Worm (Caenorhabditis elegans): Measurements from ENCODE around the gene fbxa-105.

Gene fbxa-105

ce11 chrV:7424336-7424735, 32.5 kb upstream of the fbxa-105 start, which contains the start of gene F18E3.10:
Gene F18E3.10 (minus strand): TSS chrV:7424436.
- no peak for TF ChIP-seq ztf-16 (tag; optimal IDR thresholded peaks at IDR 0.05)
- TF ChIP-seq tbx-2 (tag; optimal IDR thresholded peaks at IDR 0.05): no peak
- no peak for TF ChIP-seq ceh-19 (GFP tag; optimal IDR thresholded peaks at IDR 0.05)
- no peak for TF ChIP-seq ceh-9 (tag; optimal IDR thresholded peaks at IDR 0.05)
- no peak for TF ChIP-seq sdc-2 (tag; optimal IDR thresholded peaks at IDR 0.05)
- TF ChIP-seq C38D4.7 (GFP tag; optimal IDR thresholded peaks at IDR 0.05): no peak
- no peak for TF ChIP-seq npax-4 (tag; optimal IDR thresholded peaks at IDR 0.05)
- no peak for TF ChIP-seq che-1 (tag; optimal IDR thresholded peaks at IDR 0.05)
- TF ChIP-seq pat-9 (tag; optimal IDR thresholded peaks at IDR 0.05): no peak

- TF ChIP-seq elt-4 (tag; optimal IDR thresholded peaks at IDR 0.05): no peak
Measured at ce11 chrV:7420162-7420561, 28.3 kb upstream of the fbxa-105 start, which contains the start of gene srxa-4. Gene srxa-4 (plus strand): TSS chrV:7420462.

ce11 chrV:7417018-7417716, 25.3 kb upstream of the fbxa-105 start, which contains the start of gene srw-67:
Gene srw-67 (plus strand): TSS chrV:7417660.
- no peak for TF ChIP-seq elt-4 (tag; optimal IDR thresholded peaks at IDR 0.05)
- no peak for TF ChIP-seq fkh-6 (tag; optimal IDR thresholded peaks at IDR 0.05)
- no peak for TF ChIP-seq K02D7.2 (tag; optimal IDR thresholded peaks at IDR 0.05)
- TF ChIP-seq ref-2 (tag; optimal IDR thresholded peaks at IDR 0.05): no peak
- TF ChIP-seq ceh-9 (tag; optimal IDR thresholded peaks at IDR 0.05): no peak
- TF ChIP-seq ceh-31 (tag; optimal IDR thresholded peaks at IDR 0.05): no peak
- no peak for TF ChIP-seq pag-3 (tag; optimal IDR thresholded peaks at IDR 0.05; ENCODE audit: borderline replicate concordance)
- no peak for TF ChIP-seq unc-86 (tag; optimal IDR thresholded peaks at IDR 0.05)

- TF ChIP-seq ref-2 (tag; optimal IDR thresholded peaks at IDR 0.05): no peak
- TF ChIP-seq ceh-31 (tag; optimal IDR thresholded peaks at IDR 0.05): no peak
- no peak for TF ChIP-seq ceh-6 (GFP tag; optimal IDR thresholded peaks at IDR 0.05)
- TF ChIP-seq hlh-8 (tag; optimal IDR thresholded peaks at IDR 0.05): no peak
Measured at ce11 chrV:7416569-7416968, 24.7 kb upstream of the fbxa-105 start.

- TF ChIP-seq dve-1 (tag; optimal IDR thresholded peaks at IDR 0.05) (no peak), ceh-18 (tag; optimal IDR thresholded peaks at IDR 0.05) (no peak), hlh-30 (tag; optimal IDR thresholded peaks at IDR 0.05; ENCODE audit: insufficient read depth) (no peak), unc-3 (GFP tag; conservative IDR thresholded peaks at IDR 0.05) (no peak), unc-3 (tag; optimal IDR thresholded peaks at IDR 0.05) (no peak), ceh-9 (tag; optimal IDR thresholded peaks at IDR 0.05) (no peak), unc-86 (tag; optimal IDR thresholded peaks at IDR 0.05) (no peak), syd-9 (tag; optimal IDR thresholded peaks at IDR 0.05) (no peak), rnt-1 (tag; optimal IDR thresholded peaks at IDR 0.05) (no peak), ceh-31 (tag; optimal IDR thresholded peaks at IDR 0.05) (no peak), ceh-2 (tag; optimal IDR thresholded peaks at IDR 0.05) (no peak)
Measured at ce11 chrV:7415780-7416428, 24.1 kb upstream of the fbxa-105 start, which contains the start of gene F18E3.13. Gene F18E3.13 (plus strand): TSS chrV:7416164.

ce11 chrV:7414909-7415308, 23.1 kb upstream of the fbxa-105 start, which contains the start of gene F18E3.12:
Gene F18E3.12 (plus strand): TSS chrV:7414985.
- TF ChIP-seq ztf-16 (tag; optimal IDR thresholded peaks at IDR 0.05) (no peak), F13H6.1 (tag; optimal IDR thresholded peaks at IDR 0.05) (no peak), lin-11 (tag; optimal IDR thresholded peaks at IDR 0.05) (no peak), elt-2 (tag; optimal IDR thresholded peaks at IDR 0.05) (no peak), unc-42 (tag; optimal IDR thresholded peaks at IDR 0.05) (no peak), fax-1 (tag; optimal IDR thresholded peaks at IDR 0.05) (no peak), C38D4.7 (GFP tag; optimal IDR thresholded peaks at IDR 0.05) (no peak), Y22D7AL.16 (tag; optimal IDR thresholded peaks at IDR 0.05) (no peak), dve-1 (tag; optimal IDR thresholded peaks at IDR 0.05) (no peak), ceh-2 (tag; optimal IDR thresholded peaks at IDR 0.05) (no peak), pros-1 (tag; optimal IDR thresholded peaks at IDR 0.05) (no peak)
